Fruit fly (Drosophila melanogaster): ENCODE results near the gene CG1575.

CG1575 gene

dm6 chrX:8101479-8102198 is 15.2 kb upstream of the CG1575 start, which contains the start of gene CG2258:
TSS of gene CG2258 (minus strand) at chrX:8102095.
- no peak for TF ChIP-seq usp (GFP tag; optimal IDR thresholded peaks at IDR 0.05)
- TF ChIP-seq psq (optimal IDR thresholded peaks at IDR 0.05), result no peak
- TF ChIP-seq CG8478 (optimal IDR thresholded peaks at IDR 0.05), result no peak
- no peak for TF ChIP-seq pan (optimal IDR thresholded peaks at IDR 0.05)
- TF ChIP-seq Dll (optimal IDR thresholded peaks at IDR 0.05), result no peak
- TF ChIP-seq EcR (GFP tag; optimal IDR thresholded peaks at IDR 0.05), result no peak

dm6 chrX:8106281-8107050 is 10.3 kb upstream of the CG1575 start:
- no peak for TF ChIP-seq usp (GFP tag; optimal IDR thresholded peaks at IDR 0.05)

dm6 chrX:8107936-8108335 is 8.9 kb upstream of the CG1575 start:
- TF ChIP-seq psq (optimal IDR thresholded peaks at IDR 0.05) (no peak), usp (GFP tag; optimal IDR thresholded peaks at IDR 0.05) (no peak), CG8478 (optimal IDR thresholded peaks at IDR 0.05) (no peak), pan (optimal IDR thresholded peaks at IDR 0.05) (no peak), Dll (optimal IDR thresholded peaks at IDR 0.05) (no peak), EcR (GFP tag; optimal IDR thresholded peaks at IDR 0.05) (no peak)

- TF ChIP-seq usp (GFP tag; optimal IDR thresholded peaks at IDR 0.05) (no peak), EcR (GFP tag; optimal IDR thresholded peaks at IDR 0.05) (no peak), CG8478 (optimal IDR thresholded peaks at IDR 0.05) (no peak), Dll (optimal IDR thresholded peaks at IDR 0.05) (no peak)
Observed at dm6 chrX:8110984-8111383, 5.8 kb upstream of the CG1575 start.

dm6 chrX:8112715-8113114 is 4.1 kb upstream of the CG1575 start:
- no peak for TF ChIP-seq pan (optimal IDR thresholded peaks at IDR 0.05)
- TF ChIP-seq EcR (GFP tag; optimal IDR thresholded peaks at IDR 0.05), result no peak
- no peak for TF ChIP-seq Dll (optimal IDR thresholded peaks at IDR 0.05)
- TF ChIP-seq usp (GFP tag; optimal IDR thresholded peaks at IDR 0.05), result no peak
- TF ChIP-seq CG8478 (optimal IDR thresholded peaks at IDR 0.05), result no peak
- no peak for TF ChIP-seq psq (optimal IDR thresholded peaks at IDR 0.05)

dm6 chrX:8113386-8114279 is 3.2 kb upstream of the CG1575 start:
- TF ChIP-seq EcR (GFP tag; optimal IDR thresholded peaks at IDR 0.05) (no peak), usp (GFP tag; optimal IDR thresholded peaks at IDR 0.05) (no peak), CG8478 (optimal IDR thresholded peaks at IDR 0.05) (no peak), pan (optimal IDR thresholded peaks at IDR 0.05) (no peak), psq (optimal IDR thresholded peaks at IDR 0.05) (no peak), Dll (optimal IDR thresholded peaks at IDR 0.05) (no peak)

dm6 chrX:8114476-8115342 is 2.1 kb upstream of the CG1575 start:
- TF ChIP-seq pan (optimal IDR thresholded peaks at IDR 0.05), result no peak
- TF ChIP-seq CG8478 (optimal IDR thresholded peaks at IDR 0.05), result no peak
- TF ChIP-seq Dll (optimal IDR thresholded peaks at IDR 0.05), result no peak
- TF ChIP-seq psq (optimal IDR thresholded peaks at IDR 0.05), result no peak
- TF ChIP-seq usp (GFP tag; optimal IDR thresholded peaks at IDR 0.05), result no peak
- no peak for TF ChIP-seq EcR (GFP tag; optimal IDR thresholded peaks at IDR 0.05)

- TF ChIP-seq Dll (optimal IDR thresholded peaks at IDR 0.05) (no peak), CG8478 (optimal IDR thresholded peaks at IDR 0.05) (no peak), EcR (GFP tag; optimal IDR thresholded peaks at IDR 0.05) (no peak), psq (optimal IDR thresholded peaks at IDR 0.05) (no peak), pan (optimal IDR thresholded peaks at IDR 0.05) (no peak), usp (GFP tag; optimal IDR thresholded peaks at IDR 0.05) (no peak)
Observed at dm6 chrX:8115343-8115676, 1.5 kb upstream of the CG1575 start.

- TF ChIP-seq psq (optimal IDR thresholded peaks at IDR 0.05) (no peak), pan (optimal IDR thresholded peaks at IDR 0.05) (no peak), Dll (optimal IDR thresholded peaks at IDR 0.05) (no peak), usp (GFP tag; optimal IDR thresholded peaks at IDR 0.05) (no peak), CG8478 (optimal IDR thresholded peaks at IDR 0.05) (no peak), EcR (GFP tag; optimal IDR thresholded peaks at IDR 0.05) (no peak)
Observed at dm6 chrX:8115717-8116311, 998 bp upstream of the CG1575 start, which contains the start of gene Gclc. TSS of gene Gclc (minus strand) at chrX:8116147.

dm6 chrX:8120939-8121338 is 4.1 kb downstream of the CG1575 start, which contains the start of gene CG2260:
TSS of gene CG2260 (minus strand) at chrX:8121147.
- no peak for TF ChIP-seq Dll (optimal IDR thresholded peaks at IDR 0.05)

- no peak for TF ChIP-seq psq (optimal IDR thresholded peaks at IDR 0.05)
- no peak for TF ChIP-seq EcR (GFP tag; optimal IDR thresholded peaks at IDR 0.05)
- no peak for TF ChIP-seq pan (optimal IDR thresholded peaks at IDR 0.05)
- TF ChIP-seq Dll (optimal IDR thresholded peaks at IDR 0.05), result no peak
- no peak for TF ChIP-seq usp (GFP tag; optimal IDR thresholded peaks at IDR 0.05)
Observed at dm6 chrX:8122834-8123233, 6.0 kb downstream of the CG1575 start.
